Fruit fly (Drosophila melanogaster): ENCODE measurements around the gene CG13369.

dm6 chrX:655492-656379 lies 32.5 kb downstream of the CG13369 start, which contains the start of the genes Hmt4-20 and SkpA:
- TF ChIP-seq ttk (optimal IDR thresholded peaks at IDR 0.05) (no peak), h (optimal IDR thresholded peaks at IDR 0.05) (no peak), psq (optimal IDR thresholded peaks at IDR 0.05) (no peak), insv (optimal IDR thresholded peaks at IDR 0.05) (no peak), Myc (optimal IDR thresholded peaks at IDR 0.05) (no peak)
